Fruit fly (Drosophila melanogaster) whole organism, embryonic: Measurements from ENCODE around the gene CG13671.

Experiments used
- Atf-2 ChIP-seq: fragments of 200-800 bp; sonication (Bioruptor generic); optimal IDR thresholded peaks from 2 replicates; lab custom pipeline; 2016; ENCODE audit warnings: missing biosample characterization, missing genetic modification characterization
- Bdp1 ChIP-seq: fragments of 200-800 bp; sonication (Bioruptor generic); optimal IDR thresholded peaks from 3 replicates; lab custom pipeline; 2016; ENCODE audit warnings: missing biosample characterization, missing genetic modification characterization
- CG10565 ChIP-seq: fragments of 200-800 bp; sonication (Bioruptor generic); optimal IDR thresholded peaks from 3 replicates; lab custom pipeline; 2016; ENCODE audit warnings: missing biosample characterization, mild to moderate bottlenecking, missing genetic modification characterization
- CG10959 ChIP-seq: fragments of 200-800 bp; sonication (Bioruptor generic); IDR thresholded peaks from 2 replicates; pipeline ENCODE4 v1.3.6; 2022; ENCODE audit warnings: missing biosample characterization, missing genetic modification characterization
- CG11398 ChIP-seq: fragments of 200-800 bp; sonication (Bioruptor generic); optimal IDR thresholded peaks from 2 replicates; lab custom pipeline; 2016; ENCODE audit warnings: missing biosample characterization, missing genetic modification characterization
- CG11456 ChIP-seq: fragments of 200-800 bp; sonication (Bioruptor generic); IDR thresholded peaks from 3 replicates; pipeline ENCODE4 v1.3.6; 2022; ENCODE audit warnings: missing biosample characterization, missing genetic modification characterization
- CG12104 ChIP-seq: fragments of 200-800 bp; sonication (Bioruptor generic); optimal IDR thresholded peaks from 3 replicates; lab custom pipeline; 2016; ENCODE audit warnings: missing biosample characterization, missing genetic modification characterization
- CG1602 ChIP-seq: fragments of 200-800 bp; sonication (Bioruptor generic); optimal IDR thresholded peaks from 3 replicates; lab custom pipeline; 2016; ENCODE audit warnings: missing biosample characterization, missing genetic modification characterization
- CG1792 ChIP-seq: fragments of 200-800 bp; sonication (Bioruptor generic); optimal IDR thresholded peaks from 2 replicates; lab custom pipeline; 2016; ENCODE audit warnings: missing biosample characterization, missing genetic modification characterization
- CG2712 ChIP-seq: fragments of 200-800 bp; optimal IDR thresholded peaks from 3 replicates; lab custom pipeline; 2019; ENCODE audit warnings: missing biosample characterization, mild to moderate bottlenecking, missing genetic modification characterization, moderate library complexity
- CG30020 ChIP-seq: fragments of 200-800 bp; optimal IDR thresholded peaks from 2 replicates; lab custom pipeline; 2019; ENCODE audit warnings: missing biosample characterization, mild to moderate bottlenecking, missing genetic modification characterization, moderate library complexity
- CG34422 ChIP-seq: fragments of 200-800 bp; sonication (Bioruptor generic); IDR thresholded peaks from 3 replicates; pipeline ENCODE4 v1.3.6; 2022; ENCODE audit warnings: missing biosample characterization, missing genetic modification characterization
- CG4404 ChIP-seq: fragments of 200-800 bp; sonication (Bioruptor generic); IDR thresholded peaks from 2 replicates; pipeline ENCODE4 v1.3.6; 2022; ENCODE audit warnings: missing biosample characterization, missing genetic modification characterization
- CG4854 ChIP-seq: fragments of 200-800 bp; sonication (Bioruptor generic); optimal IDR thresholded peaks from 2 replicates; lab custom pipeline; 2016; ENCODE audit warnings: missing biosample characterization, missing genetic modification characterization, inconsistent platforms
- CG6854 ChIP-seq: fragments of 200-800 bp; sonication (Bioruptor generic); optimal IDR thresholded peaks from 3 replicates; lab custom pipeline; 2017; ENCODE audit warnings: missing biosample characterization, mild to moderate bottlenecking, missing genetic modification characterization
- CG7963 ChIP-seq: fragments of 200-800 bp; sonication (Bioruptor generic); IDR thresholded peaks from 3 replicates; pipeline ENCODE4 v1.3.6; 2022; ENCODE audit warnings: missing biosample characterization, missing genetic modification characterization; ENCODE audit not compliant: partially characterized antibody
- CG8359 ChIP-seq: fragments of 200-800 bp; sonication (Bioruptor generic); optimal IDR thresholded peaks from 2 replicates; lab custom pipeline; 2017; ENCODE audit warnings: missing biosample characterization, mild to moderate bottlenecking, missing genetic modification characterization, borderline replicate concordance
- CG8478 ChIP-seq: fragments of >200 bp; optimal IDR thresholded peaks from 2 replicates; lab custom pipeline; 2018
- CG9817 ChIP-seq: fragments of 200-800 bp; sonication (Bioruptor generic); optimal IDR thresholded peaks from 2 replicates; lab custom pipeline; 2018; ENCODE audit warnings: missing biosample characterization, mild to moderate bottlenecking, missing genetic modification characterization, moderate library complexity
- CTCF ChIP-seq: fragments of 200-800 bp; sonication (Bioruptor generic); optimal IDR thresholded peaks from 2 replicates; lab custom pipeline; 2017; ENCODE audit warnings: missing biosample characterization, mild to moderate bottlenecking, missing genetic modification characterization, moderate library complexity
- Drgx ChIP-seq: fragments of 200-800 bp; sonication (Bioruptor generic); IDR thresholded peaks from 2 replicates; pipeline ENCODE4 v1.3.6; 2022; ENCODE audit warnings: missing biosample characterization, missing genetic modification characterization
- Eip74EF ChIP-seq, 2 experiments: fragments of 200-800 bp in 1 of 2; fragments of >200 bp in 1 of 2; sonication (Bioruptor generic) in 1 of 2; optimal IDR thresholded peaks; 2 replicates each; lab custom pipeline; 2017 to 2019; ENCODE audit warnings: missing biosample characterization in 2 of 2, missing genetic modification characterization in 2 of 2, mild to moderate bottlenecking in 1 of 2, moderate library complexity in 1 of 2
- HLH4C ChIP-seq: fragments of 200-800 bp; sonication (Bioruptor generic); IDR thresholded peaks from 3 replicates; pipeline ENCODE4 v1.3.6; 2022; ENCODE audit warnings: missing biosample characterization, missing genetic modification characterization; ENCODE audit not compliant: partially characterized antibody
- Lhr ChIP-seq: fragments of 200-800 bp; sonication (Bioruptor generic); optimal IDR thresholded peaks from 3 replicates; lab custom pipeline; 2017; ENCODE audit warnings: mild to moderate bottlenecking, missing biosample characterization, missing genetic modification reagents, missing genetic modification characterization
- Meics ChIP-seq: fragments of 200-800 bp; sonication (Bioruptor generic); optimal IDR thresholded peaks from 2 replicates; lab custom pipeline; 2017; ENCODE audit warnings: missing biosample characterization, mild to moderate bottlenecking, missing genetic modification characterization
- Mes4 ChIP-seq: fragments of 200-800 bp; sonication (Bioruptor generic); optimal IDR thresholded peaks from 2 replicates; lab custom pipeline; 2016; ENCODE audit warnings: missing biosample characterization, missing genetic modification characterization
- Nf-YB ChIP-seq: fragments of 200-800 bp; sonication (Bioruptor generic); optimal IDR thresholded peaks from 3 replicates; lab custom pipeline; 2019; ENCODE audit warnings: missing biosample characterization, mild to moderate bottlenecking, missing genetic modification characterization, moderate library complexity
- Nf-YC ChIP-seq: fragments of 200-800 bp; optimal IDR thresholded peaks from 3 replicates; lab custom pipeline; 2019; ENCODE audit warnings: missing biosample characterization, mild to moderate bottlenecking, missing genetic modification characterization, moderate library complexity
- Stat92E ChIP-seq, 3 experiments: fragments of >200 bp in 2 of 3; fragments of 200-800 bp in 1 of 3; sonication (Bioruptor generic) in 1 of 3; optimal IDR thresholded peaks; 2 replicates each; lab custom pipeline; 2017 to 2019; ENCODE audit warnings: missing biosample characterization in 3 of 3, missing genetic modification characterization in 3 of 3, mild to moderate bottlenecking in 1 of 3, moderate library complexity in 1 of 3
- Usf ChIP-seq: fragments of 200-800 bp; sonication (Bioruptor generic); optimal IDR thresholded peaks from 2 replicates; lab custom pipeline; 2017; ENCODE audit warnings: missing genotype, missing biosample characterization, missing genetic modification characterization
- abd-A ChIP-seq: fragments of 200-800 bp; sonication (Bioruptor generic); optimal IDR thresholded peaks from 3 replicates; lab custom pipeline; 2019; ENCODE audit warnings: missing biosample characterization, mild to moderate bottlenecking, missing genetic modification characterization, moderate library complexity
- br ChIP-seq: fragments of >200 bp; optimal IDR thresholded peaks from 2 replicates; lab custom pipeline; 2017
- bsh ChIP-seq, 2 experiments: fragments of 200-800 bp; sonication (Bioruptor generic); optimal IDR thresholded peaks; 2 replicates each; lab custom pipeline; 2017 to 2018; ENCODE audit warnings: mild to moderate bottlenecking in 2 of 2, missing biosample characterization in 2 of 2, missing genetic modification characterization in 2 of 2, moderate library complexity in 1 of 2
- dm ChIP-seq: fragments of 200-800 bp; sonication (Bioruptor generic); optimal IDR thresholded peaks from 3 replicates; lab custom pipeline; 2016; ENCODE audit warnings: missing biosample characterization, missing genetic modification characterization
- dmrt11E ChIP-seq: fragments of 200-800 bp; sonication (Bioruptor generic); optimal IDR thresholded peaks from 3 replicates; lab custom pipeline; 2018; ENCODE audit warnings: missing biosample characterization, mild to moderate bottlenecking, missing genetic modification characterization, moderate library complexity
- gcm2 ChIP-seq: fragments of 200-800 bp; sonication (Bioruptor generic); optimal IDR thresholded peaks from 2 replicates; lab custom pipeline; 2016; ENCODE audit warnings: missing biosample characterization, missing genetic modification characterization
- gro ChIP-seq: fragments of 200-800 bp; sonication (Bioruptor generic); optimal IDR thresholded peaks from 2 replicates; lab custom pipeline; 2016; ENCODE audit warnings: missing biosample characterization, missing genetic modification characterization
- hb ChIP-seq: fragments of 200-800 bp; sonication (Bioruptor generic); IDR thresholded peaks from 3 replicates; pipeline ENCODE4 v1.3.6; 2022; ENCODE audit warnings: missing biosample characterization, missing genetic modification characterization; ENCODE audit not compliant: partially characterized antibody
- hbn ChIP-seq: fragments of 200-800 bp; sonication (Bioruptor generic); IDR thresholded peaks from 2 replicates; pipeline ENCODE4 v1.3.6; 2022; ENCODE audit warnings: missing biosample characterization, missing genetic modification characterization; ENCODE audit not compliant: partially characterized antibody
- jing ChIP-seq: fragments of 200-800 bp; sonication (Bioruptor generic); optimal IDR thresholded peaks from 2 replicates; lab custom pipeline; 2018; ENCODE audit warnings: missing biosample characterization, mild to moderate bottlenecking, missing genetic modification characterization
- lbe ChIP-seq: fragments of 200-800 bp; sonication (Bioruptor generic); optimal IDR thresholded peaks from 2 replicates; lab custom pipeline; 2016; ENCODE audit warnings: missing biosample characterization, mild to moderate bottlenecking, missing genetic modification characterization
- lola ChIP-seq, 3 experiments: fragments of >200 bp in 2 of 3; fragments of 200-800 bp in 1 of 3; sonication (Bioruptor generic) in 1 of 3; optimal IDR thresholded peaks; 2 replicates each; lab custom pipeline; 2017 to 2019; ENCODE audit warnings: missing biosample characterization in 3 of 3, missing genetic modification characterization in 3 of 3, mild to moderate bottlenecking in 1 of 3, moderate library complexity in 1 of 3
- nom ChIP-seq: fragments of 200-800 bp; sonication (Bioruptor generic); optimal IDR thresholded peaks from 2 replicates; lab custom pipeline; 2017; ENCODE audit warnings: missing biosample characterization, missing genetic modification characterization, mild to moderate bottlenecking, moderate library complexity, missing genetic modification reagents
- pfk ChIP-seq: fragments of 200-800 bp; sonication (Bioruptor generic); optimal IDR thresholded peaks from 2 replicates; lab custom pipeline; 2018; ENCODE audit warnings: missing biosample characterization, mild to moderate bottlenecking, missing genetic modification characterization, moderate library complexity
- pita ChIP-seq: fragments of 200-800 bp; sonication (Bioruptor generic); optimal IDR thresholded peaks from 2 replicates; lab custom pipeline; 2017; ENCODE audit warnings: missing biosample characterization, mild to moderate bottlenecking, missing genetic modification characterization
- sob ChIP-seq: fragments of 200-800 bp; sonication (Bioruptor generic); IDR thresholded peaks from 2 replicates; pipeline ENCODE4 v1.3.6; 2022; ENCODE audit warnings: missing biosample characterization, missing genetic modification characterization
- trem ChIP-seq: fragments of 200-800 bp; optimal IDR thresholded peaks from 3 replicates; lab custom pipeline; 2019; ENCODE audit warnings: missing biosample characterization, mild to moderate bottlenecking, missing genetic modification characterization, moderate library complexity
- tup ChIP-seq: fragments of 200-800 bp; sonication (Bioruptor generic); optimal IDR thresholded peaks from 2 replicates; lab custom pipeline; 2016; ENCODE audit warnings: missing biosample characterization, mild to moderate bottlenecking, missing genetic modification characterization, moderate library complexity
- wek ChIP-seq: fragments of 200-800 bp; sonication (Bioruptor generic); optimal IDR thresholded peaks from 3 replicates; lab custom pipeline; 2018; ENCODE audit warnings: missing biosample characterization, mild to moderate bottlenecking, missing genetic modification characterization, moderate library complexity
- z ChIP-seq: fragments of 200-800 bp; sonication (Bioruptor generic); IDR thresholded peaks from 3 replicates; pipeline ENCODE4 v1.3.6; 2022; ENCODE audit warnings: missing biosample characterization, missing genetic modification characterization

The CG13671 gene

dm6 chr3L:8308891-8309352 is 9.1 kb downstream of the CG13671 start, which contains the start of gene BI-1 (continued):
- TF ChIP-seq pfk (GFP tag; lab: Kevin White, UChicago), result no peak
- TF ChIP-seq lola (GFP tag; optimal IDR thresholded peaks at IDR 0.05; lab: Kevin White, UChicago), result peak in 1 of 3 experiments; percentile 50
- TF ChIP-seq Drgx (GFP tag; lab: Robert Waterston, UW), result no peak
- TF ChIP-seq CG4854 (GFP tag; lab: Kevin White, UChicago), result peak; percentile 13
- TF ChIP-seq CG30020 (tag; lab: Kevin White, UChicago), result peak; percentile 63
- no peak for TF ChIP-seq CG8478
- TF ChIP-seq bsh (GFP tag; optimal IDR thresholded peaks at IDR 0.05; lab: Kevin White, UChicago), result peak in 1 of 2 experiments; percentile 50
- peak; percentile 75 for TF ChIP-seq CG12104 (GFP tag; lab: Kevin White, UChicago)
- TF ChIP-seq CTCF, result peak; percentile 22
- peak; percentile 42 for TF ChIP-seq trem (tag; lab: Kevin White, UChicago)
- no peak for TF ChIP-seq jing
- no peak for TF ChIP-seq pita (GFP tag; lab: Kevin White, UChicago)
- TF ChIP-seq hb, result no peak
- no peak for TF ChIP-seq dm (GFP tag; lab: Kevin White, UChicago)
- no peak for TF ChIP-seq wek (GFP tag; lab: Kevin White, UChicago)
- TF ChIP-seq CG34422 (GFP tag; lab: Robert Waterston, UW), result no peak
- no peak for TF ChIP-seq br (lab: Kevin White, UChicago)
- peak; percentile 39 for TF ChIP-seq tup
- TF ChIP-seq z (GFP tag; lab: Robert Waterston, UW), result no peak
- TF ChIP-seq CG8359 (GFP tag; lab: Kevin White, UChicago), result no peak
- no peak for TF ChIP-seq CG11398 (GFP tag; lab: Kevin White, UChicago)
- peak; percentile 26 for TF ChIP-seq Lhr (GFP tag; lab: Kevin White, UChicago)
- TF ChIP-seq CG10959, result no peak
- no peak for TF ChIP-seq Atf-2
- peak; percentile 67 for TF ChIP-seq CG2712 (tag; lab: Kevin White, UChicago)
- peak; percentile 83 for TF ChIP-seq sob (GFP tag; lab: Robert Waterston, UW)
- peak; percentile 54 for TF ChIP-seq gro (GFP tag; lab: Kevin White, UChicago)
- no peak for TF ChIP-seq gcm2
- no peak for TF ChIP-seq CG7963 (GFP tag; lab: Robert Waterston, UW)
- TF ChIP-seq Meics (GFP tag; lab: Kevin White, UChicago), result peak; percentile 76
- no peak for TF ChIP-seq Eip74EF (GFP tag; optimal IDR thresholded peaks at IDR 0.05; lab: Kevin White, UChicago)
- TF ChIP-seq dmrt11E (tag; lab: Kevin White, UChicago), result peak; percentile 60
- peak; percentile 66 for TF ChIP-seq CG9817 (tag; lab: Kevin White, UChicago)
- peak; percentile 74 for TF ChIP-seq Nf-YC (tag; lab: Kevin White, UChicago)
- peak; percentile 32 for TF ChIP-seq Bdp1
- no peak for TF ChIP-seq CG6854 (GFP tag; lab: Kevin White, UChicago)
- peak in 1 of 3 experiments; percentile 43 for TF ChIP-seq Stat92E (GFP tag; optimal IDR thresholded peaks at IDR 0.05; lab: Kevin White, UChicago)
- peak; percentile 60 for TF ChIP-seq CG4404 (GFP tag; lab: Robert Waterston, UW)
- TF ChIP-seq HLH4C (GFP tag; lab: Robert Waterston, UW), result no peak
- TF ChIP-seq Nf-YB (GFP tag; lab: Kevin White, UChicago), result peak; percentile 41
- TF ChIP-seq CG1602 (GFP tag; lab: Kevin White, UChicago), result peak; percentile 43
- no peak for TF ChIP-seq CG10565 (GFP tag; lab: Kevin White, UChicago)
- TF ChIP-seq Usf, result no peak
- TF ChIP-seq CG1792 (GFP tag; lab: Kevin White, UChicago), result no peak
- peak; percentile 48 for TF ChIP-seq lbe (GFP tag; lab: Kevin White, UChicago)
- no peak for TF ChIP-seq CG11456
- peak; percentile 46 for TF ChIP-seq nom (GFP tag; lab: Kevin White, UChicago)
- no peak for TF ChIP-seq abd-A (tag; lab: Kevin White, UChicago)
- TF ChIP-seq Mes4, result no peak
- TF ChIP-seq hbn, result 0 out of 2 replicates have a peak, but pooled peaks have one; percentile 16
